Worm (Caenorhabditis elegans): Measurements from ENCODE around the gene F32E10.8.

Gene F32E10.8

DNA sequence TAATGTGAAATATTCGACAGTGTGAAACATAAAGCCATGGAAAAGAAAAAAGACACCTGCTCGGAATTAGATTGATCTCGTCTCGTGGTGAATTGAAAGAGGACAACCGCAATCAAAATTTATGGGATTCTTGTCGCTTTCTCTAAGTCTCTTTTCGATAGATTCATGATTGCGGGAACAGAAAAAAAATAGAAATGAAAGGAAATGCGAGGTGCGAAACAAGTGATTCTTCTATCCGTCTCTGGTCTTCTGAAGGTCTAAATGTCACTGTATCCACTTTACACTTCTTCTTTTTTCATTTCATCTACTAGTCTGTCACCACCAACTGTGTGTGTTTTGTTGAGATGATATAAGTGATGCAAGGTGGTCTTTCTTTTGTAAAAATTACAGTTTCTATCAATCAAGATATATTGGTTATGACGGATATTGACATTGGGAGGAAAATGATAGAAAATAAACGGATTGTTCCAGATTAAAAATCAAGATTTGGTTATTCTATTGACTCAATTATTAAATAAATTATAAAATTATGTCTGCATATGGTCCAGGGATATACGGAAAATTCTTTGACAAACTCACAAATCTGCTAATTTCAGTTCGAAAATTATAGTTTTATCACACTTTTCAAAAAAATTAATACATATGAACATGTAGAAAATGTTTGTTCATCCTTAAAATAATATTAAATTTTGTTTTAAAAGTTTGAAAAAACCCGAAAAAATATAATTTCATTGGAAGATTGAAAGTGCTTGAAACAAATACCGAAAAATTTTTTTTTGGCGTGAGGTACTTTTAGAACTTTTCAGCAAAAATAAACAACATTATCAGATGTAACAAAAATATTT is 37.0 kb upstream of the F32E10.8 start:
- no peak for TF ChIP-seq tbx-7 (tag; optimal IDR thresholded peaks at IDR 0.05)
- TF ChIP-seq mec-3 (tag; optimal IDR thresholded peaks at IDR 0.05; ENCODE audit: borderline replicate concordance) = no peak
- no peak for TF ChIP-seq npax-4 (tag; optimal IDR thresholded peaks at IDR 0.05)
- TF ChIP-seq syd-9 (tag; optimal IDR thresholded peaks at IDR 0.05) = no peak
- TF ChIP-seq ceh-18 (tag; optimal IDR thresholded peaks at IDR 0.05) = no peak
- TF ChIP-seq C38D4.7 (GFP tag; optimal IDR thresholded peaks at IDR 0.05) = no peak
- TF ChIP-seq elt-2 (tag; optimal IDR thresholded peaks at IDR 0.05) = no peak
- no peak for TF ChIP-seq sox-2 (GFP tag; IDR thresholded peaks at IDR 0.05)
- no peak for TF ChIP-seq ceh-48 (tag; optimal IDR thresholded peaks at IDR 0.05)
- no peak for TF ChIP-seq odd-2 (tag; optimal IDR thresholded peaks at IDR 0.05)
- no peak for TF ChIP-seq pat-9 (tag; optimal IDR thresholded peaks at IDR 0.05)
- no peak for TF ChIP-seq gmeb-2 (tag; optimal IDR thresholded peaks at IDR 0.05)
- TF ChIP-seq unc-55 (GFP tag; optimal IDR thresholded peaks at IDR 0.05) = no peak
- TF ChIP-seq unc-3 (GFP tag; conservative IDR thresholded peaks at IDR 0.05) = no peak
- TF ChIP-seq unc-3 (tag; optimal IDR thresholded peaks at IDR 0.05) = no peak
- no peak for TF ChIP-seq C08G9.2 (tag; optimal IDR thresholded peaks at IDR 0.05)
- no peak for TF ChIP-seq ceh-31 (tag; optimal IDR thresholded peaks at IDR 0.05)
- TF ChIP-seq fkh-6 (tag; optimal IDR thresholded peaks at IDR 0.05) = no peak

DNA sequence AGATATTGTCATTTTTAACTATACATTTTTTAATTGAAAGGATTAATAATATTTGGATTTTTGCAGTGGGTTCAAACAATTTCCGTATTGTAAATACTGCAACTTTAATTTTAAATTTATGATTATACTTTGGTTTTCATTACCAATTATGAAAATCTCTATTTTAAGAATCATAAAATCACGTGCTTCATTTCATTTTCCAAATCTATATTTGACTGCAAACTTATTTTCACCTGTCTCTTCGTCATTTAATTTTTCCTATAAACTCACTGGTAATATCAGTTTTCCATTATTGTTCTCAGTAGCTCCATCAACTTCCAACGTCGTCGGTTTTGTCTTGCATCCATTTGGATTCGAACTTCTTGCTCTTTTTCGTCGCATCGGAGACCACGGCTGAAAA is 35.0 kb upstream of the F32E10.8 start, which contains the start of gene R05G6.1:
Gene R05G6.1, plus strand, starts transcription at position 301 of the 400 bp plus-strand sequence.
- TF ChIP-seq dve-1 (tag; optimal IDR thresholded peaks at IDR 0.05) (no peak), sox-4 (tag; optimal IDR thresholded peaks at IDR 0.05) (no peak)

DNA sequence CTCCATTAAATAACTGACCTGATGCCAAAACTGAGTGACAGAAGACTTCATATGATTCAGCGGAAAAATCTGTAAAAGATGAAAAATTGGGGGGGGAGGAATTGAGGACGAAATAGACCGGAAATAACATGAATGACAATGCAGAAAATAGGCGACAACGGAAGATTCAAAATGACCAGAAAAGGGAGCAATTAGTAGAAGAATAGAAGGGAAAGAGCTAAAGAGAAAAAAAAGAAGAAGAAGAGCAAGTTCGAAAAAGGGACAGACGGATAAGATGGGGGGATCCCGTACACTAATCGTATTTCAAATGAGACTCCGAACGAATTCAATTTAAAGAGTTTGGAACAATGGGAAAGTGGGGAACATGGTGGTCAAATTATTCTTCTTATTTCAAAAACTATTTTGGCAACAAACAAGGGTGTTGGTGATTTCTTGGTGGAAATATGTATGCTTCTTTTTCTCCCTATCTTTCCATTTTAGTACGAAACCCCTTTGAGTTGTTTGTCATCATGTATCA is 24.9 kb upstream of the F32E10.8 start, which contains the start of gene R05G6.10:
Gene R05G6.10, minus strand, starts transcription at position 51 of the 517 bp plus-strand sequence.
- TF ChIP-seq pqm-1 (tag; optimal IDR thresholded peaks at IDR 0.05) (no peak), unc-42 (tag; optimal IDR thresholded peaks at IDR 0.05) (peak; percentile 92)

DNA sequence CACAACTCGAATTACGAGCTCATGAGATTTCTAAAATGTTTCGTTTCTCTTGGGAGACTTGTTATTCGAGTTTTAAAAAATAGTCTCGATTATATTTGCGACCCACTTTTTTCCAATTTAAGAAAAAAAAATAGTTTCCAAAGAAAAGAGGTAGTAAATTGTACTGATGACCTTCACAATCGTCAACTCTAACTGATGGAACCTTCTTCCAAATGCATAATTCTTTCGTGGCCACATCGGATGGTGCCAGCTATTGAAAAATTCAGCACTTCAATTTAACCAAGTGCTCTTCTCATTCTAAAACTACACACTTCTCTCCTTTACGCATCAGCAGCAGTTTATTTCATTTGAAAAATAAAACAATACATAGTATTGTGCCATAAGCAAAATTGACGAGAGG is 23.7 kb upstream of the F32E10.8 start:
- TF ChIP-seq sox-4 (tag; optimal IDR thresholded peaks at IDR 0.05) (no peak), sox-2 (GFP tag; IDR thresholded peaks at IDR 0.05) (no peak), nhr-11 (tag; optimal IDR thresholded peaks at IDR 0.05) (no peak), ceh-34 (tag; optimal IDR thresholded peaks at IDR 0.05) (no peak), T23F11.4 (GFP tag; optimal IDR thresholded peaks at IDR 0.05) (no peak), sdc-2 (tag; optimal IDR thresholded peaks at IDR 0.05) (no peak), ceh-14 (tag; optimal IDR thresholded peaks at IDR 0.05) (no peak), ceh-22 (tag; optimal IDR thresholded peaks at IDR 0.05) (no peak), unc-86 (tag; optimal IDR thresholded peaks at IDR 0.05) (no peak), rnt-1 (tag; optimal IDR thresholded peaks at IDR 0.05) (no peak), che-1 (tag; optimal IDR thresholded peaks at IDR 0.05) (no peak), F13H6.1 (tag; optimal IDR thresholded peaks at IDR 0.05) (no peak), zip-5 (tag; optimal IDR thresholded peaks at IDR 0.05) (no peak), fkh-6 (tag; optimal IDR thresholded peaks at IDR 0.05) (no peak), K09A11.1 (tag; optimal IDR thresholded peaks at IDR 0.05; ENCODE audit: insufficient read depth) (no peak), C38D4.7 (GFP tag; optimal IDR thresholded peaks at IDR 0.05) (no peak)

Data from whole organism, late embryonic.